Worm (Caenorhabditis elegans) whole organism, L2 larva: ENCODE measurements around the gene T09A5.5.

Experiments
- ama-1 ChIP-seq: fragments of 150-350 bp; optimal IDR thresholded peaks from 2 replicates; lab custom pipeline; 2018; ENCODE audit warnings: inconsistent platforms
- elt-3 ChIP-seq: sonication (generic microtip); optimal IDR thresholded peaks from 2 replicates; lab custom pipeline; 2017; ENCODE audit warnings: missing biosample characterization, missing genetic modification characterization
- fos-1 ChIP-seq: fragments of 150-350 bp; optimal IDR thresholded peaks from 2 replicates; lab custom pipeline; 2014; ENCODE audit warnings: missing biosample characterization, missing genetic modification characterization
- gmeb-1 ChIP-seq: fragments of 150-350 bp; optimal IDR thresholded peaks from 2 replicates; lab custom pipeline; 2014; ENCODE audit warnings: missing biosample characterization, missing genetic modification characterization
- lin-13 ChIP-seq: fragments of 150-350 bp; optimal IDR thresholded peaks from 2 replicates; lab custom pipeline; 2014; ENCODE audit warnings: missing biosample characterization, missing genetic modification reagents, missing genetic modification characterization
- lin-39 ChIP-seq: fragments of 150-350 bp; optimal IDR thresholded peaks from 2 replicates; lab custom pipeline; 2014; ENCODE audit warnings: missing biosample characterization, missing genetic modification reagents, missing genetic modification characterization
- nhr-12 ChIP-seq: fragments of 150-350 bp; optimal IDR thresholded peaks from 2 replicates; lab custom pipeline; 2014; ENCODE audit warnings: missing biosample characterization, missing genetic modification characterization
- snpc-4 ChIP-seq: fragments of 150-350 bp; optimal IDR thresholded peaks from 2 replicates; lab custom pipeline; 2014; ENCODE audit warnings: missing biosample characterization, missing genetic modification characterization
- unc-62 ChIP-seq: fragments of 150-350 bp; optimal IDR thresholded peaks from 2 replicates; lab custom pipeline; 2014; ENCODE audit warnings: missing biosample characterization, missing genetic modification reagents, missing genetic modification characterization

DNA sequence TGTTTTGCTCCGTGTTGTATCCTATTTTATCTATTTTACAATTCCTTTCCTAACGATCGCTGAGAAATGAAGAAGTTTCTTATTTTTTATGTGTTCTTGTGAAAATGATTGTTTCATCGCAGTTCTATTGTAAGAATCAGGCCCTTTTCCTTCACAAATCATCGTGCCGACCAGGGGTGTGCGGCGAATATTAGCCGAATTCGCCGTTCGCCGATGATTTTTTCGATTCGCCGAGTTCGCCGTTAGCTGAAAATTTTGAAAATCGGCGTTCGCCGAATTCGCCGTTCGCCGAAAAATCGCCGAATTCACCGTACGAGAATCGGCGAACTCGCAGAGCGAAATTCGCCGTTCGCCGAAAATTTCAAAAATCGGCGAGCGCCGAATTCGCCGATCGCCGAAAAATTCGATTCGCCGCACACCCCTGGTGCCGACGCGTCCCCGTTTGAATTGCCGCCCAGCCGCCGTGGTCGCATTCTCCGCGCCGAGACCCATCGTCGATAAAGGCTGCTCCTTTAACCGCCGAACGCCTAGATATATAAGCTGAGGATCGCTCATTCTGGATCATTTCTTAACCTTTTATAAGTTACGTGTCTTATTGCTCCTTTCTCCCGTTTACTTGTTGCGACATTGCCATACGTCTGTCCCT, 10.0 kb upstream of the T09A5.5 start:
- TF ChIP-seq fos-1 (tag; lab: Kevin White, UChicago) (no peak), gmeb-1 (no peak), unc-62 (GFP tag; lab: Kevin White, UChicago) (no peak), ama-1 (lab: Kevin White, UChicago) (no peak), nhr-12 (no peak), lin-13 (GFP tag; lab: Kevin White, UChicago) (no peak), snpc-4 (tag; lab: Kevin White, UChicago) (no peak), lin-39 (no peak), elt-3 (no peak)
